Fruit fly (Drosophila melanogaster): ENCODE data around the gene COX5A.
A peak's percentile ranks its signal among the peaks of the same experiment; 100 is the strongest.

Gene COX5A

DNA sequence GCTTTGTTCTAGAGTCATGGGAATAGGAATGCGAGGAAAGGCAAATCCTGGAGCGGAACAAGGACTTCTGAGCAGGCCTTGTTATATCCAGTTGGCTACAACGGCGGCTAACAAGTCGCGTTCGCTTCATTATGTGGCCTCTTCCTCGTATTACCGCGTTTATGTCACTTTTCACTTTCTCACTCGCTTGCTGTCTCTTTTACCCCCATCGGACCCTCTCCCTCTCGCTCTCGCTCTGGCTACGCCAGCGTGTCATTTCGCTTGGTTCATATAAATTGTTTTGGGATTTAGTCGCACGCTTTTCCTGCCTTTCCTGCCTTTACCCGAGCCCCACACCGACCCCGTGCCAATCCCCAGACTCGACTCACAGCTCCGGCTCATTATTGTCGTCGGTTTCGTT lies 37.1 kb downstream of the COX5A start:
- peak; percentile 69 for TF ChIP-seq Blimp-1 (GFP tag; optimal IDR thresholded peaks at IDR 0.05)
- TF ChIP-seq tll (GFP tag; optimal IDR thresholded peaks at IDR 0.05): no peak
- TF ChIP-seq Hmx (GFP tag; optimal IDR thresholded peaks at IDR 0.05): no peak
- TF ChIP-seq jumu (GFP tag; optimal IDR thresholded peaks at IDR 0.05): no peak
- peak; percentile 19 for TF ChIP-seq abd-A (tag; optimal IDR thresholded peaks at IDR 0.05)
- TF ChIP-seq Rfx (GFP tag; IDR thresholded peaks at IDR 0.05): 0 out of 2 replicates have a peak, but pooled peaks have one; percentile 24
- TF ChIP-seq CG1832 (GFP tag; optimal IDR thresholded peaks at IDR 0.05): peak; percentile 28
- peak; percentile 39 for TF ChIP-seq Deaf1 (tag; optimal IDR thresholded peaks at IDR 0.05)

DNA sequence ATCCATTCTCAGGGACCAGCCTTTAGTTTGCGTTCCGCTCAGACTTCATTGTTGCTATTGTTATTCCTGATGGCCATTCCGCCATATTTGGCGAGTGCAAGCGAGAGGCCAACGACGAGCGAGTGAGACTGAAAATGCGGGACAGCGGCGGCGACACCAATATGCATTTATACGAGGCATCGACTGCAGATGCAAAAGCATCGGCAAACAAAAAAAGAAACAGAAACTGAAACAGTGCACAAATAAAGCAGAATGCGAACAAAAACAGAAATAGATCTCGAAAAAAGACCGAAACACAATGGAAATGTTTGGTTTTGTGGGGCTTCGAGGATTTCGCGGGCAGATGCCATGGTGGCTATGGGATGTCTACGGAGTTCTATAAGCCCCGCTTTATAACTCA lies 39.9 kb downstream of the COX5A start:
- TF ChIP-seq slou (GFP tag; optimal IDR thresholded peaks at IDR 0.05) (no peak), trh (GFP tag; optimal IDR thresholded peaks at IDR 0.05) (no peak), CG14860 (GFP tag; IDR thresholded peaks at IDR 0.05; ENCODE audit: partially characterized antibody) (no peak), az2 (GFP tag; optimal IDR thresholded peaks at IDR 0.05) (no peak), E2f1 (GFP tag; IDR thresholded peaks at IDR 0.05) (0 out of 2 replicates have a peak, but pooled peaks have one; percentile 15), CG4404 (GFP tag; IDR thresholded peaks at IDR 0.05) (no peak), CG14667 (GFP tag; IDR thresholded peaks at IDR 0.05) (no peak), Fer1 (GFP tag; optimal IDR thresholded peaks at IDR 0.05) (no peak), ara (GFP tag; IDR thresholded peaks at IDR 0.05) (no peak), sqz (GFP tag; optimal IDR thresholded peaks at IDR 0.05) (no peak), CG17328 (GFP tag; IDR thresholded peaks at IDR 0.05) (no peak), MTF-1 (GFP tag; optimal IDR thresholded peaks at IDR 0.05; ENCODE audit: borderline replicate concordance) (no peak), D (optimal IDR thresholded peaks at IDR 0.05) (no peak), D (GFP tag; optimal IDR thresholded peaks at IDR 0.05) (no peak), Drgx (GFP tag; IDR thresholded peaks at IDR 0.05) (0 out of 2 replicates have a peak, but pooled peaks have one; percentile 26), wek (GFP tag; optimal IDR thresholded peaks at IDR 0.05) (no peak), CG8944 (GFP tag; optimal IDR thresholded peaks at IDR 0.05) (no peak), NC2α (GFP tag; optimal IDR thresholded peaks at IDR 0.05) (no peak), tll (GFP tag; optimal IDR thresholded peaks at IDR 0.05) (no peak), CG4707 (GFP tag; optimal IDR thresholded peaks at IDR 0.05) (no peak), CG15514 (GFP tag; optimal IDR thresholded peaks at IDR 0.05) (no peak), Ets97D (GFP tag; optimal IDR thresholded peaks at IDR 0.05) (no peak), Hr3 (GFP tag; optimal IDR thresholded peaks at IDR 0.05) (no peak), Sry-δ (GFP tag; optimal IDR thresholded peaks at IDR 0.05) (no peak), p53 (GFP tag; optimal IDR thresholded peaks at IDR 0.05) (no peak), CG7745 (tag; optimal IDR thresholded peaks at IDR 0.05) (no peak), nom (GFP tag; optimal IDR thresholded peaks at IDR 0.05) (peak; percentile 83), CG16815 (GFP tag; optimal IDR thresholded peaks at IDR 0.05) (no peak), CG2202 (tag; optimal IDR thresholded peaks at IDR 0.05) (no peak), bigmax (GFP tag; optimal IDR thresholded peaks at IDR 0.05) (no peak), hkb (optimal IDR thresholded peaks at IDR 0.05) (no peak), hkb (GFP tag; IDR thresholded peaks at IDR 0.05) (no peak), CG1529 (GFP tag; optimal IDR thresholded peaks at IDR 0.05) (no peak), bsh (GFP tag; optimal IDR thresholded peaks at IDR 0.05) (peak in 1 of 2 experiments; percentile 38), Deaf1 (tag; optimal IDR thresholded peaks at IDR 0.05) (no peak)

Data from whole organism, embryonic.